Fruit fly (Drosophila melanogaster) whole organism, embryonic: ENCODE data around the gene mbc.

Experiments
- Asciz ChIP-seq: fragments of 200-800 bp; sonication (Bioruptor generic); optimal IDR thresholded peaks from 2 replicates; lab custom pipeline; 2017; ENCODE audit warnings: missing biosample characterization, mild to moderate bottlenecking, missing genetic modification characterization, missing genetic modification reagents
- Awh ChIP-seq: fragments of 200-800 bp; sonication (Bioruptor generic); IDR thresholded peaks from 2 replicates; pipeline ENCODE4, ENCODE4 v1.3.6; 2022; ENCODE audit warnings: missing biosample characterization, missing genetic modification characterization
- Bdp1 ChIP-seq: fragments of 200-800 bp; sonication (Bioruptor generic); optimal IDR thresholded peaks from 3 replicates; lab custom pipeline; 2016; ENCODE audit warnings: missing biosample characterization, missing genetic modification characterization
- CG10321 ChIP-seq: fragments of 200-800 bp; sonication (Bioruptor generic); IDR thresholded peaks from 2 replicates; pipeline ENCODE4 v1.3.6; 2022; ENCODE audit warnings: missing biosample characterization, missing genetic modification characterization
- CG11093 ChIP-seq: fragments of 200-800 bp; sonication (Bioruptor generic); IDR thresholded peaks from 3 replicates; pipeline ENCODE4 v1.3.6; 2022; ENCODE audit warnings: missing biosample characterization, missing genetic modification characterization
- CG12219 ChIP-seq: fragments of 200-800 bp; sonication (Bioruptor generic); optimal IDR thresholded peaks from 3 replicates; lab custom pipeline; 2018; ENCODE audit warnings: missing biosample characterization, mild to moderate bottlenecking, missing genetic modification characterization
- CG12942 ChIP-seq: fragments of 200-800 bp; sonication (Bioruptor generic); optimal IDR thresholded peaks from 3 replicates; lab custom pipeline; 2016; ENCODE audit warnings: missing biosample characterization, missing genetic modification characterization
- CG13775 ChIP-seq: fragments of 200-800 bp; sonication (Bioruptor generic); optimal IDR thresholded peaks from 3 replicates; lab custom pipeline; 2017; ENCODE audit warnings: missing biosample characterization, mild to moderate bottlenecking, missing genetic modification characterization
- CG14860 ChIP-seq: fragments of 200-800 bp; sonication (Bioruptor generic); IDR thresholded peaks from 3 replicates; pipeline ENCODE4 v1.3.6; 2022; ENCODE audit warnings: missing biosample characterization, missing genetic modification characterization; ENCODE audit not compliant: partially characterized antibody
- CG15073 ChIP-seq: fragments of 200-800 bp; sonication (Bioruptor generic); optimal IDR thresholded peaks from 2 replicates; lab custom pipeline; 2016; ENCODE audit warnings: missing biosample characterization, missing genetic modification characterization
- CG15269 ChIP-seq: fragments of 200-800 bp; sonication (Bioruptor generic); optimal IDR thresholded peaks from 2 replicates; lab custom pipeline; 2018; ENCODE audit warnings: missing biosample characterization, mild to moderate bottlenecking, missing genetic modification characterization, moderate library complexity
- CG15601 ChIP-seq: fragments of 200-800 bp; sonication (Bioruptor generic); optimal IDR thresholded peaks from 3 replicates; lab custom pipeline; 2019; ENCODE audit warnings: missing biosample characterization, mild to moderate bottlenecking, missing genetic modification characterization, moderate library complexity
- CG17612 ChIP-seq: fragments of 200-800 bp; sonication (Bioruptor generic); IDR thresholded peaks from 2 replicates; pipeline ENCODE4 v1.3.6; 2022; ENCODE audit warnings: missing biosample characterization, missing genetic modification characterization
- CG2678 ChIP-seq: fragments of 200-800 bp; sonication (Bioruptor generic); optimal IDR thresholded peaks from 3 replicates; lab custom pipeline; 2019; ENCODE audit warnings: missing biosample characterization, mild to moderate bottlenecking, missing genetic modification characterization, moderate library complexity
- CG3163 ChIP-seq: fragments of 200-800 bp; sonication (Bioruptor generic); optimal IDR thresholded peaks from 3 replicates; lab custom pipeline; 2016; ENCODE audit warnings: missing biosample characterization, missing genetic modification characterization
- CG32532 ChIP-seq: fragments of 200-800 bp; sonication (Bioruptor generic); IDR thresholded peaks from 2 replicates; pipeline ENCODE4 v1.3.6; 2022; ENCODE audit warnings: missing biosample characterization, missing genetic modification characterization
- CG32772 ChIP-seq: fragments of 200-800 bp; sonication (Bioruptor generic); IDR thresholded peaks from 2 replicates; pipeline ENCODE4 v1.3.6; 2022; ENCODE audit warnings: missing biosample characterization, missing genetic modification characterization
- CG3847 ChIP-seq: fragments of 200-800 bp; sonication (Bioruptor generic); IDR thresholded peaks from 2 replicates; pipeline ENCODE4 v1.3.6; 2022; ENCODE audit warnings: missing biosample characterization, missing genetic modification characterization
- CG5180 ChIP-seq: fragments of 200-800 bp; sonication (Bioruptor generic); optimal IDR thresholded peaks from 3 replicates; lab custom pipeline; 2017; ENCODE audit warnings: missing biosample characterization, missing genetic modification characterization, mild to moderate bottlenecking, moderate library complexity, missing genetic modification reagents
- CG6689 ChIP-seq: fragments of 200-800 bp; sonication (Bioruptor generic); IDR thresholded peaks from 2 replicates; pipeline ENCODE4 v1.3.6; 2022; ENCODE audit warnings: missing biosample characterization, missing genetic modification characterization
- CG7556 ChIP-seq: fragments of 200-800 bp; sonication (Bioruptor generic); optimal IDR thresholded peaks from 2 replicates; lab custom pipeline; 2017; ENCODE audit warnings: missing biosample characterization, mild to moderate bottlenecking, missing genetic modification characterization
- CG7928 ChIP-seq: fragments of 200-800 bp; sonication (Bioruptor generic); optimal IDR thresholded peaks from 2 replicates; lab custom pipeline; 2017; ENCODE audit warnings: missing biosample characterization, mild to moderate bottlenecking, missing genetic modification characterization
- CG8765 ChIP-seq: fragments of 200-800 bp; sonication (Bioruptor generic); IDR thresholded peaks from 2 replicates; pipeline ENCODE4 v1.3.6; 2022; ENCODE audit warnings: missing biosample characterization, missing genetic modification characterization
- CG8924 ChIP-seq: fragments of 200-800 bp; optimal IDR thresholded peaks from 3 replicates; lab custom pipeline; 2019; ENCODE audit warnings: missing biosample characterization, mild to moderate bottlenecking, missing genetic modification characterization, moderate library complexity
- CG9727 ChIP-seq: fragments of 200-800 bp; sonication (Bioruptor generic); optimal IDR thresholded peaks from 3 replicates; lab custom pipeline; 2017; ENCODE audit warnings: missing biosample characterization, mild to moderate bottlenecking, missing genetic modification characterization
- CG9876 ChIP-seq: fragments of 200-800 bp; sonication (Bioruptor generic); optimal IDR thresholded peaks from 2 replicates; lab custom pipeline; 2016; ENCODE audit warnings: missing biosample characterization, missing genetic modification characterization
- CoRest ChIP-seq: fragments of 200-800 bp; sonication (Bioruptor generic); optimal IDR thresholded peaks from 3 replicates; lab custom pipeline; 2018; ENCODE audit warnings: missing biosample characterization, mild to moderate bottlenecking, missing genetic modification characterization, moderate library complexity
- Dp ChIP-seq: fragments of 200-800 bp; sonication (Bioruptor generic); optimal IDR thresholded peaks from 2 replicates; lab custom pipeline; 2018; ENCODE audit warnings: missing biosample characterization, mild to moderate bottlenecking, missing genetic modification characterization, moderate library complexity
- Ets97D ChIP-seq: fragments of 200-800 bp; sonication (Bioruptor generic); optimal IDR thresholded peaks from 3 replicates; lab custom pipeline; 2016; ENCODE audit warnings: missing biosample characterization, missing genetic modification characterization
- HLH3B ChIP-seq: fragments of 200-800 bp; sonication (Bioruptor generic); IDR thresholded peaks from 2 replicates; pipeline ENCODE4 v1.3.6; 2022; ENCODE audit warnings: missing biosample characterization, missing genetic modification characterization
- HmgD ChIP-seq: fragments of 200-800 bp; sonication (Bioruptor generic); optimal IDR thresholded peaks from 3 replicates; lab custom pipeline; 2016; ENCODE audit warnings: missing biosample characterization, missing genetic modification characterization
- Hmx ChIP-seq: fragments of 200-800 bp; sonication (Bioruptor generic); optimal IDR thresholded peaks from 2 replicates; lab custom pipeline; 2016; ENCODE audit warnings: missing biosample characterization, missing genetic modification characterization
- Ravus ChIP-seq: fragments of 200-800 bp; sonication (Bioruptor generic); IDR thresholded peaks from 2 replicates; pipeline ENCODE4 v1.3.6; 2022; ENCODE audit warnings: missing biosample characterization, missing genetic modification characterization
- Sin3A ChIP-seq: fragments of >200 bp; optimal IDR thresholded peaks from 2 replicates; lab custom pipeline; 2018
- Stat92E ChIP-seq, 3 experiments: fragments of >200 bp in 2 of 3; fragments of 200-800 bp in 1 of 3; sonication (Bioruptor generic) in 1 of 3; optimal IDR thresholded peaks; 2 replicates each; lab custom pipeline; 2017 to 2019; ENCODE audit warnings: missing biosample characterization in 3 of 3, missing genetic modification characterization in 3 of 3, mild to moderate bottlenecking in 1 of 3, moderate library complexity in 1 of 3
- Xrp1 ChIP-seq: fragments of 200-800 bp; sonication (Bioruptor generic); IDR thresholded peaks from 2 replicates; pipeline ENCODE4 v1.3.6; 2022; ENCODE audit warnings: missing biosample characterization, missing genetic modification characterization
- YL-1 ChIP-seq: fragments of 200-800 bp; sonication (Bioruptor generic); optimal IDR thresholded peaks from 3 replicates; lab custom pipeline; 2017; ENCODE audit warnings: missing biosample characterization, mild to moderate bottlenecking, missing genetic modification characterization
- bigmax ChIP-seq: fragments of 200-800 bp; sonication (Bioruptor generic); optimal IDR thresholded peaks from 2 replicates; lab custom pipeline; 2018; ENCODE audit warnings: missing biosample characterization, mild to moderate bottlenecking, missing genetic modification characterization
- bowl ChIP-seq: fragments of 200-800 bp; sonication (Bioruptor generic); IDR thresholded peaks from 2 replicates; pipeline ENCODE4 v1.3.6; 2022; ENCODE audit warnings: missing biosample characterization, missing genetic modification characterization
- btn ChIP-seq: fragments of 200-800 bp; sonication (Bioruptor generic); optimal IDR thresholded peaks from 2 replicates; lab custom pipeline; 2016; ENCODE audit warnings: missing biosample characterization, missing genetic modification characterization
- dati ChIP-seq: fragments of 200-800 bp; sonication (Bioruptor generic); IDR thresholded peaks from 2 replicates; pipeline ENCODE4 v1.3.6; 2022; ENCODE audit warnings: missing biosample characterization, missing genetic modification characterization
- eyg ChIP-seq: fragments of 200-800 bp; sonication (Bioruptor generic); optimal IDR thresholded peaks from 3 replicates; lab custom pipeline; 2016; ENCODE audit warnings: missing biosample characterization, missing genetic modification characterization
- gcm2 ChIP-seq: fragments of 200-800 bp; sonication (Bioruptor generic); optimal IDR thresholded peaks from 2 replicates; lab custom pipeline; 2016; ENCODE audit warnings: missing biosample characterization, missing genetic modification characterization
- gsb ChIP-seq: fragments of 200-800 bp; sonication (Bioruptor generic); IDR thresholded peaks from 2 replicates; pipeline ENCODE4 v1.3.6; 2022; ENCODE audit warnings: missing biosample characterization, missing genetic modification characterization
- lab ChIP-seq: fragments of 200-800 bp; sonication (Bioruptor generic); optimal IDR thresholded peaks from 3 replicates; lab custom pipeline; 2017; ENCODE audit warnings: missing biosample characterization, missing genetic modification characterization, mild to moderate bottlenecking, moderate library complexity, missing genetic modification reagents
- mirr ChIP-seq: fragments of 200-800 bp; sonication (Bioruptor generic); optimal IDR thresholded peaks from 3 replicates; lab custom pipeline; 2018; ENCODE audit warnings: missing biosample characterization, mild to moderate bottlenecking, missing genetic modification characterization
- pan ChIP-seq, 4 experiments: fragments of >200 bp in 3 of 4; fragments of 200-800 bp in 1 of 4; sonication (Bioruptor generic) in 1 of 4; optimal IDR thresholded peaks in 3 of 4; IDR thresholded peaks in 1 of 4; 2 replicates each; pipeline versions ENCODE4 v1.3.6 to Lab custom; 2017 to 2022; ENCODE audit warnings: missing biosample characterization in 2 of 4, missing genetic modification characterization in 2 of 4, mixed read lengths in 1 of 4
- psq ChIP-seq: fragments of 200-800 bp; sonication (Bioruptor generic); optimal IDR thresholded peaks from 2 replicates; lab custom pipeline; 2017; ENCODE audit warnings: missing biosample characterization, missing genetic modification characterization
- ssp ChIP-seq: fragments of 200-800 bp; sonication (Bioruptor generic); IDR thresholded peaks from 2 replicates; pipeline ENCODE4 v1.3.6; 2022; ENCODE audit warnings: missing biosample characterization, missing genetic modification characterization
- sug ChIP-seq: fragments of 200-800 bp; optimal IDR thresholded peaks from 2 replicates; lab custom pipeline; 2019; ENCODE audit warnings: missing biosample characterization, mild to moderate bottlenecking, missing genetic modification characterization, moderate library complexity

The mbc gene

dm6 chr3R:23767417-23767853 lies 14.1 kb upstream of the mbc start, which contains the start of the genes CG10214 and CG10375 (continued):
- peak; percentile 48; the same call in 1 of the 2 replicates for TF ChIP-seq CG32772
- peak; percentile 72 for TF ChIP-seq sug (tag; lab: Kevin White, UChicago)
- TF ChIP-seq CG15073 (GFP tag; lab: Kevin White, UChicago): peak; percentile 29
- TF ChIP-seq Ets97D: peak; percentile 87
- TF ChIP-seq pan (optimal IDR thresholded peaks at IDR 0.05; lab: Kevin White, UChicago): no peak
- TF ChIP-seq pan (GFP tag; optimal IDR thresholded peaks at IDR 0.05 in 1 of 2, IDR thresholded peaks at IDR 0.05 in 1 of 2): peak in 1 of 2 experiments; percentile 74
- peak; percentile 72 for TF ChIP-seq CG8924 (tag; lab: Kevin White, UChicago)
- TF ChIP-seq Stat92E (GFP tag; optimal IDR thresholded peaks at IDR 0.05; lab: Kevin White, UChicago): no peak
- no peak for TF ChIP-seq CG10321
- peak; percentile 62 for TF ChIP-seq CG13775 (GFP tag; lab: Kevin White, UChicago)
- TF ChIP-seq CG12942: peak; percentile 76
- TF ChIP-seq CG11093 (GFP tag; lab: Robert Waterston, UW): no peak
- peak; percentile 93 for TF ChIP-seq Sin3A (lab: Kevin White, UChicago)
- peak; percentile 50 for TF ChIP-seq btn (GFP tag; lab: Kevin White, UChicago)
- peak; percentile 62; the same call in 1 of the 2 replicates for TF ChIP-seq Xrp1 (GFP tag; lab: Robert Waterston, UW)
- TF ChIP-seq CG6689 (GFP tag; lab: Robert Waterston, UW): peak; percentile 63
- TF ChIP-seq lab (GFP tag; lab: Kevin White, UChicago): peak; percentile 70
- no peak for TF ChIP-seq Asciz (GFP tag; lab: Kevin White, UChicago)
- TF ChIP-seq CG15601 (tag; lab: Kevin White, UChicago): peak; percentile 66
- TF ChIP-seq psq: peak; percentile 58
- 0 out of 3 replicates have a peak, but pooled peaks have one; percentile 18 for TF ChIP-seq CG14860 (GFP tag; lab: Robert Waterston, UW)
- TF ChIP-seq CG3847: peak; percentile 82
- TF ChIP-seq gsb (GFP tag; lab: Robert Waterston, UW): no peak
- no peak for TF ChIP-seq bowl
- TF ChIP-seq HmgD (GFP tag; lab: Kevin White, UChicago): peak; percentile 86
- no peak for TF ChIP-seq Ravus (GFP tag; lab: Robert Waterston, UW)
- TF ChIP-seq CG7928 (GFP tag; lab: Kevin White, UChicago): peak; percentile 11
- peak; percentile 47 for TF ChIP-seq CG3163 (GFP tag; lab: Kevin White, UChicago)
- TF ChIP-seq CG9876 (GFP tag; lab: Kevin White, UChicago): peak; percentile 74
- TF ChIP-seq CG7556 (GFP tag; lab: Kevin White, UChicago): peak; percentile 58
- TF ChIP-seq Hmx (GFP tag; lab: Kevin White, UChicago): peak; percentile 46
- peak; percentile 74 for TF ChIP-seq CG2678 (tag; lab: Kevin White, UChicago)
- TF ChIP-seq ssp: peak; percentile 51; the same call in 1 of the 2 replicates
- TF ChIP-seq CG12219 (GFP tag; lab: Kevin White, UChicago): peak; percentile 27
- peak; percentile 59; the same call in 1 of the 2 replicates for TF ChIP-seq CG32532
- peak; percentile 18; the same call in 1 of the 2 replicates for TF ChIP-seq Awh (GFP tag; lab: Robert Waterston, UW)
- 0 out of 2 replicates have a peak, but pooled peaks have one; percentile 29 for TF ChIP-seq CG8765 (GFP tag; lab: Robert Waterston, UW)
- peak; percentile 65 for TF ChIP-seq eyg (GFP tag; lab: Kevin White, UChicago)
- no peak for TF ChIP-seq CG5180 (GFP tag; lab: Kevin White, UChicago)
- peak; percentile 66 for TF ChIP-seq CG9727 (GFP tag; lab: Kevin White, UChicago)
- no peak for TF ChIP-seq dati (GFP tag; lab: Robert Waterston, UW)
- TF ChIP-seq Bdp1: peak; percentile 66
- TF ChIP-seq bigmax (GFP tag; lab: Kevin White, UChicago): peak; percentile 37
- peak; percentile 24 for TF ChIP-seq gcm2
- TF ChIP-seq YL-1: peak; percentile 94
- peak; percentile 70 for TF ChIP-seq CoRest (tag; lab: Kevin White, UChicago)
- TF ChIP-seq mirr (GFP tag; lab: Kevin White, UChicago): peak; percentile 57
- TF ChIP-seq HLH3B (GFP tag; lab: Robert Waterston, UW): peak; percentile 44; the same call in 1 of the 2 replicates
- TF ChIP-seq Dp (GFP tag; lab: Kevin White, UChicago): peak; percentile 49
- no peak for TF ChIP-seq CG17612 (GFP tag; lab: Robert Waterston, UW)
- peak; percentile 75 for TF ChIP-seq CG15269 (tag; lab: Kevin White, UChicago)
